Worm (Caenorhabditis elegans): ENCODE results near the gene srz-105.

DNA sequence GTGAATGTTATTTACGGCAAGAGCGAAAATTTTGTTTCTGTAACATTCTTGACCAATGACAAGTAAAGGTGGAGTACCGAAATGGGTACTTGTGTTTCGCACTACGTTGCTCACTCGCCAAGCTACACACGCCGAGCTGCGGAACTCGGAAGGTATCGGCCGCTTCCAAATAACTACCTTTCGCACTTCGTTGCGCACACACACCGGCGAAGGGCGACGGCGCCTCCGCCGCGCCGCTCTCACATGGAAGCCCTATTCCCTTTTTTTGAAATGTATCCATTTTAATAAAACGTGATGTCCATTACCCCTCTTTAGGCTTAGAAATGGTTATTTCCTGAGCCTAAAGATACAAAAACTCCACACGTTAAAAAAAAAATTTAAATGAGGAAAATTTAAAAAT lies 17.8 kb upstream of the srz-105 start:
- TF ChIP-seq ZK546.5 (tag; optimal IDR thresholded peaks at IDR 0.05), result no peak
- no peak for TF ChIP-seq fos-1 (tag; optimal IDR thresholded peaks at IDR 0.05)
- TF ChIP-seq elt-3 (tag; optimal IDR thresholded peaks at IDR 0.05), result no peak
- TF ChIP-seq ztf-4 (tag; optimal IDR thresholded peaks at IDR 0.05), result no peak
- TF ChIP-seq sem-4 (tag; optimal IDR thresholded peaks at IDR 0.05), result no peak
- TF ChIP-seq unc-39 (tag; optimal IDR thresholded peaks at IDR 0.05), result no peak
- no peak for TF ChIP-seq blmp-1 (tag; optimal IDR thresholded peaks at IDR 0.05; ENCODE audit: insufficient read depth)
- no peak for TF ChIP-seq nhr-11 (tag; optimal IDR thresholded peaks at IDR 0.05)
- TF ChIP-seq peb-1 (tag; optimal IDR thresholded peaks at IDR 0.05), result no peak
- TF ChIP-seq ztf-1 (GFP tag; conservative IDR thresholded peaks at IDR 0.05), result no peak
- no peak for TF ChIP-seq ama-1 (optimal IDR thresholded peaks at IDR 0.05)
- TF ChIP-seq snpc-4 (tag; optimal IDR thresholded peaks at IDR 0.05), result no peak
- no peak for TF ChIP-seq ztf-11 (tag; optimal IDR thresholded peaks at IDR 0.05)

Data from whole organism, L2 larva.